Worm (Caenorhabditis elegans) whole organism, late embryonic: ENCODE results near the gene ctl-2.

Source experiments
- ama-1 ChIP-seq: fragments of 150-350 bp; optimal IDR thresholded peaks from 2 replicates; lab custom pipeline; 2014
- ceh-18 ChIP-seq: sonication (generic microtip); optimal IDR thresholded peaks from 2 replicates; lab custom pipeline; 2016; ENCODE audit warnings: missing genetic modification characterization, missing compliant biosample characterization
- ceh-2 ChIP-seq: sonication (generic microtip); optimal IDR thresholded peaks from 2 replicates; lab custom pipeline; 2016; ENCODE audit warnings: missing genotype, missing genetic modification characterization, missing compliant biosample characterization
- dve-1 ChIP-seq: sonication (generic microtip); optimal IDR thresholded peaks from 2 replicates; lab custom pipeline; 2017; ENCODE audit warnings: antibody characterized with exemption, mild to moderate bottlenecking, missing genetic modification characterization, missing compliant biosample characterization
- fkh-10 ChIP-seq: fragments of 150-350 bp; optimal IDR thresholded peaks from 2 replicates; lab custom pipeline; 2014; ENCODE audit warnings: missing biosample characterization, missing genetic modification reagents, missing genetic modification characterization
- hlh-13 ChIP-seq: fragments of 200-800 bp; sonication (Bioruptor generic); optimal IDR thresholded peaks from 2 replicates; lab custom pipeline; 2018; ENCODE audit warnings: mild to moderate bottlenecking, missing genetic modification characterization, missing compliant biosample characterization
- pag-3 ChIP-seq: sonication (generic microtip); optimal IDR thresholded peaks from 2 replicates; lab custom pipeline; 2016; ENCODE audit warnings: missing compliant biosample characterization, missing genetic modification characterization, borderline replicate concordance
- pha-4 ChIP-seq: fragments of 150-350 bp; optimal IDR thresholded peaks from 2 replicates; lab custom pipeline; 2018; ENCODE audit warnings: missing biosample characterization, missing genetic modification reagents, missing genetic modification characterization
- pqm-1 ChIP-seq: sonication (generic microtip); optimal IDR thresholded peaks from 2 replicates; lab custom pipeline; 2016; ENCODE audit warnings: missing genetic modification characterization, missing compliant biosample characterization
- rnt-1 ChIP-seq: sonication (generic microtip); optimal IDR thresholded peaks from 2 replicates; lab custom pipeline; 2016; ENCODE audit warnings: missing genetic modification characterization, missing compliant biosample characterization
- unc-55 ChIP-seq: sonication (generic microtip); optimal IDR thresholded peaks from 2 replicates; lab custom pipeline; 2017; ENCODE audit warnings: missing biosample characterization, missing genetic modification reagents, missing genetic modification characterization

- TF ChIP-seq ama-1 (no peak), pha-4 (no peak), fkh-10 (GFP tag; lab: Kevin White, UChicago) (no peak), ceh-2 (tag; lab: Kevin White, UChicago) (no peak), rnt-1 (no peak), dve-1 (tag; lab: Kevin White, UChicago) (no peak), pqm-1 (tag; lab: Kevin White, UChicago) (no peak), unc-55 (no peak), pag-3 (tag; lab: Kevin White, UChicago) (no peak), hlh-13 (no peak), ceh-18 (no peak)
These were observed 2.5 kb downstream of the ctl-2 start for ce11 chrII:14299254-14299759.
